Worm (Caenorhabditis elegans) whole organism, young adult: ENCODE measurements around the gene grl-13.

Source experiments
- B0336.3 ChIP-seq: fragments of 200-800 bp; sonication (Bioruptor generic); IDR thresholded peaks from 2 replicates; pipeline ENCODE4 v1.3.6; 2022; ENCODE audit warnings: missing genetic modification characterization, missing compliant biosample characterization
- D2030.7 ChIP-seq: fragments of 200-800 bp; sonication (Bioruptor generic); IDR thresholded peaks from 2 replicates; pipeline ENCODE4 v1.3.6; 2022; ENCODE audit warnings: missing genetic modification reagents, missing genetic modification characterization, missing compliant biosample characterization
- F23B12.7 ChIP-seq: sonication (generic microtip); optimal IDR thresholded peaks from 2 replicates; lab custom pipeline; 2017; ENCODE audit warnings: missing genetic modification characterization, mild to moderate bottlenecking, missing compliant biosample characterization, antibody characterized with exemption, moderate library complexity; ENCODE audit not compliant: insufficient read depth
- F39B2.1 ChIP-seq: fragments of 200-800 bp; sonication (Bioruptor generic); IDR thresholded peaks from 2 replicates; pipeline ENCODE4 v1.3.6; 2022; ENCODE audit warnings: missing genetic modification reagents, missing genetic modification characterization, missing compliant biosample characterization
- F52B5.7 ChIP-seq: sonication (generic microtip); optimal IDR thresholded peaks from 2 replicates; lab custom pipeline; 2016; ENCODE audit warnings: mild to moderate bottlenecking, missing genetic modification characterization, missing compliant biosample characterization
- T07F8.4 ChIP-seq: sonication (generic microtip); optimal IDR thresholded peaks from 2 replicates; lab custom pipeline; 2016; ENCODE audit warnings: mild to moderate bottlenecking, missing genetic modification characterization, moderate library complexity, missing compliant biosample characterization
- Y53G8AR.9 ChIP-seq: fragments of 200-800 bp; sonication (Bioruptor generic); conservative IDR thresholded peaks from 2 replicates; pipeline ENCODE4 v1.3.6; 2022; ENCODE audit warnings: missing genetic modification reagents, missing genetic modification characterization, missing compliant biosample characterization
- Y79H2A.3 ChIP-seq: fragments of 200-800 bp; sonication (Bioruptor generic); conservative IDR thresholded peaks from 2 replicates; pipeline ENCODE4 v1.3.6; 2022; ENCODE audit warnings: missing genetic modification reagents, missing genetic modification characterization, missing compliant biosample characterization
- Y95B8A.8 ChIP-seq: fragments of 200-800 bp; sonication (Bioruptor generic); IDR thresholded peaks from 2 replicates; pipeline ENCODE4 v1.3.6; 2022; ENCODE audit warnings: missing genetic modification reagents, missing genetic modification characterization, missing compliant biosample characterization
- ZK185.1 ChIP-seq: sonication (generic microtip); optimal IDR thresholded peaks from 2 replicates; lab custom pipeline; 2016; ENCODE audit warnings: mild to moderate bottlenecking, missing genetic modification characterization, missing compliant biosample characterization; ENCODE audit not compliant: poor library complexity, severe bottlenecking
- athp-1 ChIP-seq: sonication (generic microtip); optimal IDR thresholded peaks from 2 replicates; lab custom pipeline; 2017; ENCODE audit warnings: mild to moderate bottlenecking, missing genetic modification characterization, missing compliant biosample characterization
- attf-6 ChIP-seq: fragments of 200-800 bp; sonication (Bioruptor generic); IDR thresholded peaks from 2 replicates; pipeline ENCODE4 v1.3.6; 2022; ENCODE audit warnings: missing genetic modification reagents, missing genetic modification characterization, missing compliant biosample characterization
- cebp-2 ChIP-seq: fragments of 200-800 bp; sonication (Bioruptor generic); IDR thresholded peaks from 2 replicates; pipeline ENCODE4 v1.3.6; 2022; ENCODE audit warnings: missing genetic modification characterization, missing compliant biosample characterization
- ceh-40 ChIP-seq: fragments of 200-800 bp; sonication (Bioruptor generic); IDR thresholded peaks from 2 replicates; pipeline ENCODE4 v1.3.6; 2022; ENCODE audit warnings: missing genetic modification characterization, missing compliant biosample characterization
- dox-1 ChIP-seq: fragments of 200-800 bp; sonication (Bioruptor generic); IDR thresholded peaks from 2 replicates; pipeline ENCODE4 v1.3.6; 2022; ENCODE audit warnings: missing genetic modification reagents, missing genetic modification characterization, missing compliant biosample characterization
- dpl-1 ChIP-seq: fragments of 150-350 bp; optimal IDR thresholded peaks from 2 replicates; lab custom pipeline; 2014; ENCODE audit warnings: missing biosample characterization, missing genetic modification reagents, missing genetic modification characterization
- efl-1 ChIP-seq: fragments of 150-350 bp; optimal IDR thresholded peaks from 2 replicates; lab custom pipeline; 2014; ENCODE audit warnings: missing biosample characterization, missing genetic modification reagents, missing genetic modification characterization
- fkh-3 ChIP-seq: sonication (generic microtip); optimal IDR thresholded peaks from 2 replicates; lab custom pipeline; 2016; ENCODE audit warnings: mild to moderate bottlenecking, missing genetic modification characterization, missing compliant biosample characterization
- gei-17 ChIP-seq: fragments of 200-800 bp; sonication (Bioruptor generic); optimal IDR thresholded peaks from 2 replicates; lab custom pipeline; 2018; ENCODE audit warnings: mild to moderate bottlenecking, missing genetic modification characterization, missing compliant biosample characterization
- hsf-1 ChIP-seq: fragments of 200-800 bp; sonication (Bioruptor generic); IDR thresholded peaks from 2 replicates; pipeline ENCODE4 v1.3.6; 2022; ENCODE audit warnings: missing genetic modification reagents, missing genetic modification characterization, missing compliant biosample characterization
- lin-35 ChIP-seq, 3 experiments: fragments of 150-350 bp in 2 of 3; sonication (generic microtip) in 1 of 3; optimal IDR thresholded peaks; 2 replicates each; lab custom pipeline; 2014 to 2018; ENCODE audit warnings: missing biosample characterization in 3 of 3, missing genetic modification characterization in 3 of 3, missing genetic modification reagents in 3 of 3
- lin-40 ChIP-seq: sonication (generic microtip); optimal IDR thresholded peaks from 2 replicates; lab custom pipeline; 2016; ENCODE audit warnings: missing genetic modification characterization, mild to moderate bottlenecking, missing compliant biosample characterization, missing genotype, missing genetic modification reagents
- lin-54 ChIP-seq: fragments of 200-800 bp; sonication (Bioruptor generic); optimal IDR thresholded peaks from 2 replicates; lab custom pipeline; 2018; ENCODE audit warnings: mild to moderate bottlenecking, missing genetic modification characterization, missing compliant biosample characterization
- madf-3 ChIP-seq: fragments of 200-800 bp; sonication (Bioruptor generic); IDR thresholded peaks from 2 replicates; pipeline ENCODE4 v1.3.6; 2022; ENCODE audit warnings: missing genetic modification reagents, missing genetic modification characterization, missing compliant biosample characterization
- madf-6 ChIP-seq: fragments of 200-800 bp; sonication (Bioruptor generic); IDR thresholded peaks from 2 replicates; pipeline ENCODE4 v1.3.6; 2022; ENCODE audit warnings: missing genetic modification reagents, missing genetic modification characterization, missing compliant biosample characterization
- madf-8 ChIP-seq: fragments of 200-800 bp; sonication (Bioruptor generic); conservative IDR thresholded peaks from 2 replicates; pipeline ENCODE4 v1.3.6; 2022; ENCODE audit warnings: missing genetic modification reagents, missing genetic modification characterization, missing compliant biosample characterization
- mcd-1 ChIP-seq: fragments of 200-800 bp; sonication (Bioruptor generic); IDR thresholded peaks from 2 replicates; pipeline ENCODE4 v1.3.6; 2022; ENCODE audit warnings: missing genetic modification reagents, missing genetic modification characterization, missing compliant biosample characterization
- nfyb-1 ChIP-seq: fragments of 200-800 bp; sonication (Bioruptor generic); IDR thresholded peaks from 2 replicates; pipeline ENCODE4 v1.3.6; 2022; ENCODE audit warnings: missing genetic modification reagents, missing genetic modification characterization, missing compliant biosample characterization
- rcor-1 ChIP-seq: fragments of 200-800 bp; sonication (Bioruptor generic); IDR thresholded peaks from 2 replicates; pipeline ENCODE4 v1.3.6; 2022; ENCODE audit warnings: missing genetic modification reagents, missing genetic modification characterization, missing compliant biosample characterization
- sdz-38 ChIP-seq: sonication (generic microtip); optimal IDR thresholded peaks from 2 replicates; lab custom pipeline; 2016; ENCODE audit warnings: missing genotype, missing genetic modification characterization, missing compliant biosample characterization
- snpc-3.4 ChIP-seq: sonication (generic microtip); optimal IDR thresholded peaks from 2 replicates; lab custom pipeline; 2017; ENCODE audit warnings: missing genetic modification characterization, mild to moderate bottlenecking, missing compliant biosample characterization, antibody characterized with exemption, moderate library complexity, missing genotype, missing genetic modification reagents
- snpc-4 ChIP-seq, 5 experiments: fragments of 150-350 bp in 1 of 5; sonication (generic microtip) in 4 of 5; optimal IDR thresholded peaks; 2 replicates each; lab custom pipeline; 2014 to 2018; ENCODE audit warnings: missing genetic modification characterization in 5 of 5, missing biosample characterization in 3 of 5, antibody characterized with exemption in 2 of 5, mild to moderate bottlenecking in 2 of 5, missing compliant biosample characterization in 2 of 5, missing genotype in 2 of 5, moderate library complexity in 2 of 5, missing genetic modification reagents in 1 of 5
- tbp1 ChIP-seq: fragments of 200-800 bp; sonication (Bioruptor generic); optimal IDR thresholded peaks from 2 replicates; lab custom pipeline; 2018; ENCODE audit warnings: mild to moderate bottlenecking, missing genetic modification characterization, missing compliant biosample characterization
- xnd-1 ChIP-seq: sonication (generic microtip); optimal IDR thresholded peaks from 2 replicates; lab custom pipeline; 2016; ENCODE audit warnings: missing genotype, missing genetic modification reagents, missing genetic modification characterization, missing compliant biosample characterization

Gene grl-13

DNA sequence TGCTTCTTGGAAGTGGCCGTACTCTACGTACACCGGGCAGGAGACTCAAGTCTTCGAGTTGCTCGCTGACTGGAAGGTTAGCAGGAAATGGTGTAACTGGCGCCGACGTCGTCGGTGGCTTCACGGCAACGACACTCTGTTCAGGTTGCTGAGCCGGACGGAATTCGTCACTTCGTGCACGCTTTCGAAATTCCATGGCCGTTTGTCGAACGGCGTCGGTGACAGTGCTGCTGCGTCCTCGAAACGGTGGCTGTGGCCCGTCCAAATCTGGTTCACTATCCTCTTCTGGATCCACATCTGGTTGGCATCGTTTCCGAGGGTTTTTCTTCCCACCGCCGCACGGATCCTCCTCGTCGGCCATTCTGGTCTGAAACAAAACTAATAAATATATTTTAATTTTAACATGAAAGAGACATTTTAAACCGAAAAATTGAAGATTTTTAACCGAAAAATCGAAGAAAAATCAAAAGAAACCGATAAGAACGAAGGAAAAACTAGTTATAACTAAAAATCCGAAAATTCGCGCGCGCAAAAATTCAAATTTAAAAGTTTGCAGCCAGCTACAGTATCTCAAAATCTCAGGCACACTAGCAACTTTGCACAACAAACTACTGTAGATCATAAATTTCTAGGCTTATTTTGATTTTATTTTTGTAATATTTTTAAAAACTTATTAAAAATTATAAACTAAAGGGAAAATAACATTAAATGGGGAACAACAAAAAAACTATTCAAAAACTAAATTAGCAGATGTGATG lies 11.6 kb upstream of the grl-13 start, which contains the start of gene F32D1.7 (continued):
- TF ChIP-seq snpc-3.4 (tag; lab: Kevin White, UChicago) (peak; percentile 70), xnd-1 (tag; lab: Kevin White, UChicago) (peak; percentile 93), nfyb-1 (GFP tag; lab: Robert Waterston, UW) (no peak), Y95B8A.8 (GFP tag; lab: Robert Waterston, UW) (0 out of 2 replicates have a peak, but pooled peaks have one; percentile 49), lin-54 (GFP tag; lab: Kevin White, UChicago) (peak; percentile 91), rcor-1 (GFP tag; lab: Robert Waterston, UW) (peak; percentile 66), tbp1 (GFP tag; lab: Kevin White, UChicago) (no peak), D2030.7 (GFP tag; lab: Robert Waterston, UW) (peak; percentile 87), gei-17 (GFP tag; lab: Kevin White, UChicago) (no peak), snpc-4 (GFP tag; optimal IDR thresholded peaks at IDR 0.05; lab: Kevin White, UChicago) (peak; percentile 6), snpc-4 (tag; optimal IDR thresholded peaks at IDR 0.05; lab: Kevin White, UChicago) (peak in 1 of 4 experiments; percentile 14), dox-1 (GFP tag; lab: Robert Waterston, UW) (peak; percentile 61), lin-35 (GFP tag; optimal IDR thresholded peaks at IDR 0.05; lab: Kevin White, UChicago) (peak in 1 of 3 experiments; percentile 12), F39B2.1 (GFP tag; lab: Robert Waterston, UW) (no peak), madf-8 (GFP tag; lab: Robert Waterston, UW) (peak; percentile 98), hsf-1 (GFP tag; lab: Robert Waterston, UW) (peak; percentile 59; the same call in 1 of the 2 replicates), mcd-1 (GFP tag; lab: Robert Waterston, UW) (peak; percentile 53; the same call in 1 of the 2 replicates), ZK185.1 (tag; lab: Kevin White, UChicago) (no peak), fkh-3 (tag; lab: Kevin White, UChicago) (no peak), cebp-2 (GFP tag; lab: Robert Waterston, UW) (no peak), sdz-38 (tag; lab: Kevin White, UChicago) (no peak), athp-1 (tag; lab: Kevin White, UChicago) (no peak), madf-6 (peak; percentile 99), F52B5.7 (tag; lab: Kevin White, UChicago) (no peak), dpl-1 (GFP tag; lab: Kevin White, UChicago) (peak; percentile 90), F23B12.7 (tag; lab: Kevin White, UChicago) (no peak)

DNA sequence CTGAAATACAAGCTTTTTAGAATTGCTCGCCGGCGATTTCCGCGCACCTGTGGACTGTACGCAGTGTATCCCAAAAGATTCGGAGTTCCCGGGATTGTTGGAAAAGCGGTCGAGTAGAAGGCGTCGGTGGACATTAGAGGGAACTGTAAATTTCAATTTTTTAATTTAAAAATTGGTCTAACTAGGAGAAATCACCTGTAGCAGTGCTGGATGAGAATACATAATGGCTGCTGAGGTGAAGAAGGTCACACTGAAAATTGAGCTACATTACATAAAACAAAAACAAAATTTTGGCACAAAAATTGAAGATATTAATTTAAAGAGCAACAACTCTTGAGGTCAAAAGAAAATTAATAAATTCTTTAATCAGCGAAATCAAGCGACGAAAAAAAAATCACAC lies 10.2 kb upstream of the grl-13 start, which contains the start of gene neg-1:
Gene neg-1 (minus strand): TSS at position 250 of the 400 bp plus-strand sequence.
- TF ChIP-seq madf-3 (GFP tag; lab: Robert Waterston, UW) = peak; percentile 63; the same call in 1 of the 2 replicates
- TF ChIP-seq lin-54 (GFP tag; lab: Kevin White, UChicago) = peak; percentile 3
- no peak for TF ChIP-seq lin-40 (tag; lab: Kevin White, UChicago)
- TF ChIP-seq xnd-1 (tag; lab: Kevin White, UChicago) = peak; percentile 43
- 0 out of 2 replicates have a peak, but pooled peaks have one; percentile 18 for TF ChIP-seq Y53G8AR.9
- 0 out of 2 replicates have a peak, but pooled peaks have one; percentile 51 for TF ChIP-seq hsf-1 (GFP tag; lab: Robert Waterston, UW)
- TF ChIP-seq T07F8.4 = no peak
- 0 out of 2 replicates have a peak, but pooled peaks have one; percentile 21 for TF ChIP-seq attf-6 (GFP tag; lab: Robert Waterston, UW)
- TF ChIP-seq B0336.3 (GFP tag; lab: Robert Waterston, UW) = peak; percentile 17; the same call in 1 of the 2 replicates
- peak; percentile 18 for TF ChIP-seq efl-1 (GFP tag; lab: Kevin White, UChicago)
- TF ChIP-seq ceh-40 = no peak
- TF ChIP-seq Y79H2A.3 (GFP tag; lab: Robert Waterston, UW) = peak; percentile 28; the same call in 1 of the 2 replicates
- TF ChIP-seq madf-6 = peak; percentile 58
